Worm (Caenorhabditis elegans): ENCODE measurements around the gene K07F5.17.
A peak's percentile ranks its signal among the peaks of the same experiment; 100 is the strongest.

K07F5.17 gene

DNA sequence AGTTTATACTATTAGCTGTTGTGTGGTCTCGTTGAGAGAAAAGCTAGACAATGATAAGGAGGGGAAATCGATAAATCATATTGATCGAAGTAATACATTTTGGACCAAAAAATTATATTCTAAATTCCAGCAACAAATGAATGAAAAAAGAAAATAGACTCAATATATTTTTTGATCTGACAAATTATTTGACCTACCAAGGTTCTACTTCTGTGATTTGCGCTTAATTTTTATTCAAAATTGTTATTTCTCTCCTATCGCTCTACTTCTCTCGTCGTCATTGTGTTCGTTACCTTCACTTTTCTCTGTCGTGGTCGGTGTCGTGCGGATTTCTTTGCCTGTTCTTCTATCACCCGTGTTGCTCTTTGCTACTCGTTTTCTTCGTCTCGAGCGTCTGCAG lies 16.8 kb downstream of the K07F5.17 start:
- TF ChIP-seq sox-4 (tag; optimal IDR thresholded peaks at IDR 0.05) (no peak), swsn-7 (tag; optimal IDR thresholded peaks at IDR 0.05) (no peak), C04F5.9 (tag; optimal IDR thresholded peaks at IDR 0.05) (no peak), mab-9 (GFP tag; IDR thresholded peaks at IDR 0.05) (no peak), zag-1 (tag; optimal IDR thresholded peaks at IDR 0.05) (no peak), egl-13 (tag; optimal IDR thresholded peaks at IDR 0.05) (no peak), ceh-88 (GFP tag; IDR thresholded peaks at IDR 0.05) (no peak), unc-86 (tag; optimal IDR thresholded peaks at IDR 0.05) (no peak), tlp-1 (tag; optimal IDR thresholded peaks at IDR 0.05) (no peak), skn-1 (tag; optimal IDR thresholded peaks at IDR 0.05) (no peak), pax-3 (tag; optimal IDR thresholded peaks at IDR 0.05) (no peak), ces-1 (GFP tag; optimal IDR thresholded peaks at IDR 0.05) (no peak), fkh-8 (tag; optimal IDR thresholded peaks at IDR 0.05) (no peak), lin-35 (GFP tag; optimal IDR thresholded peaks at IDR 0.05) (no peak)

DNA sequence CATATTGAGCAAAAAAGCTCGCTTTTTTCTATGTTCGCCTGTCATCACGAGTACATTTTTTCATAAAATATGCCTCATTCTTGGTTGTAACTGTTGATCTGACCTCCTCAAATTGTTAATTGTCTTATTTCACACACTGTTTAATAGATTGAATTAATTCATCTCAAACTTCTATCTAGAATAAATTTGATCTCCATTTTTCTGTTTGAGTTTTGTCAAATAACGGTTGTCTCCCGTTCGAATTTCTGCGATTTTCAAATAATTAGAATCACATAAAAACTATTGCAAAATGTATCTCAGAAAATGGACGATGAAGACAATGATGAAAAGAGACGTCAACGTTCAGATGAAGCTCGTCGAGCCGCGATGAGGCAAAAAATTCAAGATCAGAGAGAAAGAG lies 19.8 kb downstream of the K07F5.17 start, which contains the start of gene K07F5.14:
TSS of gene K07F5.14 (plus strand) at position 301 of the 400 bp plus-strand sequence.
- TF ChIP-seq ama-1 (optimal IDR thresholded peaks at IDR 0.05): no peak
- no peak for TF ChIP-seq egl-27 (tag; optimal IDR thresholded peaks at IDR 0.05)
- TF ChIP-seq ces-1 (GFP tag; optimal IDR thresholded peaks at IDR 0.05): no peak
- TF ChIP-seq fos-1 (tag; optimal IDR thresholded peaks at IDR 0.05): no peak
- TF ChIP-seq lin-35 (GFP tag; optimal IDR thresholded peaks at IDR 0.05): no peak
- TF ChIP-seq zag-1 (tag; optimal IDR thresholded peaks at IDR 0.05): no peak
- TF ChIP-seq grh-1 (GFP tag; IDR thresholded peaks at IDR 0.05): no peak
- TF ChIP-seq ceh-8 (GFP tag; optimal IDR thresholded peaks at IDR 0.05): no peak
- no peak for TF ChIP-seq elt-2 (tag; optimal IDR thresholded peaks at IDR 0.05)
- no peak for TF ChIP-seq lin-15B (tag; optimal IDR thresholded peaks at IDR 0.05)
- TF ChIP-seq dpl-1 (GFP tag; optimal IDR thresholded peaks at IDR 0.05): no peak
- TF ChIP-seq C16A3.4 (tag; optimal IDR thresholded peaks at IDR 0.05): no peak

DNA sequence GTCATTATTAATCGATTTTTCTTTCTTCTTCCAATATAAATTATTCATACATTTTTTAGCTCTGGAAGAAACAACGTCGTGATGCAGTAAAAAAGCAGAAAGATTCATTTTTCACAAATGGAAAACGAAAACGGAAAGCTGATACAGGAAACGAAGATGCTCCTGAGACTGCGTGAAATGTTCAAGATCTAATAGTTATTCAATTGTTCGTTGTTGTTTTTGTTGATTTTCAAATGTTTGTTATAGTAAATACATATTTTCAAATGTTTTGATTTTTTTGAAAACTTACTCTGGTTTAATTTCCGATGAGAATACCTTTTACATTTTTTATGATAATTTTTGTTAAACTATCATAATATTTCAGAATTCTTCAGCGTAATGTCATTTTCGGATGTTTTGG lies 21.6 kb downstream of the K07F5.17 start, which contains the start of gene K07F5.16:
TSS of gene K07F5.16 (plus strand) at position 301 of the 400 bp plus-strand sequence.
- TF ChIP-seq fos-1 (tag; optimal IDR thresholded peaks at IDR 0.05): no peak
- no peak for TF ChIP-seq egl-13 (tag; optimal IDR thresholded peaks at IDR 0.05)
- no peak for TF ChIP-seq lir-3 (tag; optimal IDR thresholded peaks at IDR 0.05; ENCODE audit: poor library complexity)
- no peak for TF ChIP-seq nhr-20 (tag; optimal IDR thresholded peaks at IDR 0.05)
- no peak for TF ChIP-seq efl-1 (optimal IDR thresholded peaks at IDR 0.05)
- TF ChIP-seq efl-1 (GFP tag; optimal IDR thresholded peaks at IDR 0.05 in 1 of 2): no peak
- TF ChIP-seq aha-1 (tag; optimal IDR thresholded peaks at IDR 0.05): no peak
- TF ChIP-seq ces-1 (GFP tag; optimal IDR thresholded peaks at IDR 0.05): no peak
- TF ChIP-seq snpc-4 (tag; optimal IDR thresholded peaks at IDR 0.05): no peak
- TF ChIP-seq efl-3 (GFP tag; optimal IDR thresholded peaks at IDR 0.05): no peak
- TF ChIP-seq mep-1 (tag; optimal IDR thresholded peaks at IDR 0.05): no peak
- no peak for TF ChIP-seq nhr-76 (tag; optimal IDR thresholded peaks at IDR 0.05)
- TF ChIP-seq blmp-1 (tag; optimal IDR thresholded peaks at IDR 0.05): no peak
- TF ChIP-seq tlp-1 (tag; optimal IDR thresholded peaks at IDR 0.05): no peak

DNA sequence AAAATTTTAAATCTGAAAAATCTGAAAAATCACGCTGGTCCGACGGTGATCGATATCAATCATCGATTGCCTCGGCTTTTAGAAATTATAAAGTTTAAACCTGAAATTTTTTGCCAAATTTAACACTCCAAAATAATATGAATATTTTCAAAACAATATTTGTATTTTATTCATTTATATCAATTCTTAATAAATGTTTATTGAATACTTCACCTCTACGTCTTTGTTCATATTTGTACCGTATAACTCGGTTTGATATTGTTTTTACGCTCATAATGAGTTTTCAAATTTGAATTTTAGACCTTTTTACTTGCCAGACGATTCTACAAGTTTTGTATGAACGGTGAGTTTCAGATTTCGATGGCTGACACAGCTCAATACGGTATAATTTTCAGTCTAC lies 22.6 kb downstream of the K07F5.17 start, which contains the start of the genes K07F5.15 and K07F5.22:
TSS of gene K07F5.15 (plus strand) at position 301 of the 400 bp plus-strand sequence.
TSS of gene K07F5.22 (plus strand) at position 301 of the 400 bp plus-strand sequence.
- TF ChIP-seq unc-130 (tag; optimal IDR thresholded peaks at IDR 0.05) (no peak), ztf-4 (tag; optimal IDR thresholded peaks at IDR 0.05) (no peak), ceh-8 (GFP tag; optimal IDR thresholded peaks at IDR 0.05) (no peak), skn-1 (tag; optimal IDR thresholded peaks at IDR 0.05) (no peak), elt-2 (tag; optimal IDR thresholded peaks at IDR 0.05) (no peak), swsn-7 (tag; optimal IDR thresholded peaks at IDR 0.05) (no peak), ces-1 (GFP tag; optimal IDR thresholded peaks at IDR 0.05) (no peak)

DNA sequence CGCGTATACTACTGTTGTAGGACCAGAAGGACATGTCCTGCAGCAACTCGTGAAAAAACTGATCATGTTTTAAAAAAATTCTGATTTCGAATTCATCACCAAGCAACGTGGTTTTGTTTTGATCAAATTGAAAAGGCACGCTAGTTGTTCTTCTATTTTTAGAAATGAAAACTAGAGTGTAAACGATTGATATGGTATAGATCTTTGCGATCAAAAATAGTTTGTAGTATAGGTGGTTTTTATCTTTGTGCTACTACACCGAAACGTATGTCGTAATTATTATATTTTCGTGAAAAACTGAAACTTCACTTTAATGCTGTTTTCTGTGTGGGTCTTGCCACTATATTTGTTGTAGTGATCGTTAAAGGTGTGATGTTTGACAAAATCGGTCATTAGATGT lies 24.7 kb downstream of the K07F5.17 start:
- TF ChIP-seq nhr-20 (tag; optimal IDR thresholded peaks at IDR 0.05) (peak; percentile 59), pag-3 (tag; optimal IDR thresholded peaks at IDR 0.05; ENCODE audit: borderline replicate concordance, insufficient read depth) (no peak)
